Fruit fly (Drosophila melanogaster): ENCODE results near the gene nht.

The nht gene

DNA sequence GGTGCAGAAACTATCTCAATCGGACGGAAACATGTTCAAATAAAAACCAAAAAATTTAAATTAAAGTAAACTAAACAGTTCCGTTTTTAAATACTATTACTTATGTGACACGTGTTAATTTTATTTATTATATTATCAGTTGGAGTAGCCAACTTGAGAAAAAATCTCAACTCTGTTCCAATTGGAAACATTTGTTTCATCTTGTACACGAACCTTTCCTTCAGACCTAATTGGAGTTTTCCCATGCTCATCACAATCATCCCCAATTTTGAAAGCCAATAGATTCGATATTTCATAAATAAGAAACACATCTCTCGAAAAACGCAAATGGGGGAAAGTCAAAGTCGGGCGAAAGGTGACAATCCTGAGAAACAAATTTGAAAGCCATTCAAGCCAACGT lies 11.9 kb downstream of the nht start:
- TF ChIP-seq h (optimal IDR thresholded peaks at IDR 0.05) (no peak), psq (optimal IDR thresholded peaks at IDR 0.05) (no peak), Myc (optimal IDR thresholded peaks at IDR 0.05) (no peak), insv (optimal IDR thresholded peaks at IDR 0.05) (no peak), ttk (optimal IDR thresholded peaks at IDR 0.05) (no peak), Sin3A (optimal IDR thresholded peaks at IDR 0.05) (no peak)

DNA sequence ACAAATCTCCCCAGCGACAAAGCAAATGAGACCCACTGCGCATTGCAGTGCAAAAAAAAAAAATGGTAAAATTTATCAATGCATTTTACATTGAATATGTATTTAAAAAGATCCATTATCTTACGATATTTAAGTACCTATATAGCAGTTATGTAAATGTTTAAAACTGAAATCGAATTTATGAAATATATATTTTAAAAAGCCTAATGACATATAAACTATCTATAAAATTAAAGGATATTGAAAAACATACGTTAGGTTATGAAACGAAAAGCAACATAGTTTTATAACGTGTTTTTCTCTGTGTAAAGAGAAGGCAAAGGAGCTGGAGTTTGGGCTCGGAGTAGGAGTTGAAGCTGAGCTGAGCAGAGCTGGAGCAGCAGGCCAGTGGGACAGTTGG lies 14.3 kb downstream of the nht start:
- TF ChIP-seq insv (optimal IDR thresholded peaks at IDR 0.05) (no peak), Sin3A (optimal IDR thresholded peaks at IDR 0.05) (no peak), ttk (optimal IDR thresholded peaks at IDR 0.05) (no peak), h (optimal IDR thresholded peaks at IDR 0.05) (no peak), psq (optimal IDR thresholded peaks at IDR 0.05) (no peak), Myc (optimal IDR thresholded peaks at IDR 0.05) (no peak)

DNA sequence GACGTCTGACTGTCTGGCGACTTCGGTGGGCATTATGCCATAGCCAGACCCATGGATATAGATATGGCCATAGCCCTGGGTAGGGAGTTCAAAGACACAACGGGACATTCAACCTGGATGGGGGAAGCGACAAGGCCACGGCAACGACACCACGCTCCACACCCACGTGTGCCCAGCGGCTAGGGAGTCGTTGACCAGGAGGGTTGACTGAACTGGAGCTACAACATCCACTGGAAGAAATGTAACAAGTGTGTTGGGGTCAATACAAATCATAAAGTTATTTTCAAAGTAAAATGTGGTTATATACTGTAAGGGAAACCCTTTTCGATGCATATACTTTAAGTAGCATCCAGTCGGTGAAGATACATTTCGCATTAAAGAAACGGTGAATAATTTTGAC lies 16.9 kb downstream of the nht start:
- TF ChIP-seq psq (optimal IDR thresholded peaks at IDR 0.05), result no peak
- TF ChIP-seq ttk (optimal IDR thresholded peaks at IDR 0.05), result no peak
- TF ChIP-seq h (optimal IDR thresholded peaks at IDR 0.05), result no peak
- no peak for TF ChIP-seq insv (optimal IDR thresholded peaks at IDR 0.05)
- no peak for TF ChIP-seq Sin3A (optimal IDR thresholded peaks at IDR 0.05)
- TF ChIP-seq Myc (optimal IDR thresholded peaks at IDR 0.05), result no peak

DNA sequence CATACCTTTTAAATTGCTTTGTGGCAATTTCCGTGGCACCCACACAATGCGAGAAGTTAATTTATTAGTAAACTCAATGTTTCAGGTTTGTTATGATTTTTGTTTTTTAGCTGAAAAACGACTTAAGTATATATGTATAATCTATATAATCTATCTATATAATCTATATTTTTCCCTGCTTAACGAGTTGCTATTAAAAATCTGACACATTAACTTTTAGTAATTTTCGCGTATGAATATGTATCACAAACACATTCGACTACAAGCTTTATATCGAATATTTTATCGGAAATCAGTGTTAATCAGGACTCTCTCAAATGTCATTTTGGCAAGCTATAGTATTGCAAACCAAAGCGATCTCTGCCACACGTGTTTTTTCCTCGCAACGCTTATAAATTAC lies 21.2 kb downstream of the nht start, which contains the start of gene CG15262:
CG15262 (plus strand) TSS at position 301 of the 400 bp plus-strand sequence.
- TF ChIP-seq h (optimal IDR thresholded peaks at IDR 0.05) (no peak), Sin3A (optimal IDR thresholded peaks at IDR 0.05) (no peak), ttk (optimal IDR thresholded peaks at IDR 0.05) (no peak), Myc (optimal IDR thresholded peaks at IDR 0.05) (no peak), insv (optimal IDR thresholded peaks at IDR 0.05) (no peak), psq (optimal IDR thresholded peaks at IDR 0.05) (no peak)

DNA sequence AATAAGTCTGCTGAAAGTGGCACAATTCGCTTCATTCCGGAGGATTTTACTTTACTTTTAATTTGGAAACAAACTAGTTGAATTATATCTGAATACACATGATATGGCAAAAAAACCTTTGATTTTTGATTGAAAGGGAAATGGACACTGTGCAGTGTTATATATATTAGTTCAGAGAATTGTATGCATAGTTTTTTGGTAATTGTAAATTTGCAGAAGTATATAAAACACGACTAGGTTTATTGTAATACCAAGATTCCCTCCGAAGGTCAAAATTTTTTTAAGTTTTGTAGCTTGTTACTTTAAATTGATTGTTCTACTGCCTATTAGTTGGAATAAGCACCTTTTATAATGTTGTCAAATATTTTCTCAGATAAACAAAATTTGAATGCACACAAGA lies 26.6 kb downstream of the nht start, which contains the start of gene CG15260:
CG15260 (minus strand) TSS at position 101 of the 400 bp plus-strand sequence.
- TF ChIP-seq ttk (optimal IDR thresholded peaks at IDR 0.05) (no peak), Sin3A (optimal IDR thresholded peaks at IDR 0.05) (no peak), psq (optimal IDR thresholded peaks at IDR 0.05) (no peak), h (optimal IDR thresholded peaks at IDR 0.05) (no peak)

DNA sequence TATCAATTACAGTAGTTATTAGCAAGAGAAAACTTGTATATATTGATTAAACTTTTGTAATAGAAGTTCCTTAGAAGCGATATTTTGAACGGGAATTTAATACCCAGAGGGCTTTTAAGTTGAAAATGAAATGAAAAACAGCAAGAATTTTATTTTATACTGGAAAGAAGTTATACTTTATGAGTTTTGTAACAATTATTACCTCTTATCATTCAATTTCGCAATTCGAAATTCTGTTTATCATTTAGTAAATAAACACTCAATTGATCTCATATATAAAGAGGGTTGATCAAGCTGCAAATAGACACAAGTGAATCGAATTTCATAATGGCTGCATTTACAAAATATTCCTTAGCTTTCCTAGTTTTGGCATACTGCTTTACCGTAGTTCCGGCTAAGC lies 34.0 kb downstream of the nht start, which contains the start of gene CG15263:
CG15263 (plus strand) TSS at position 301 of the 400 bp plus-strand sequence.
- TF ChIP-seq Sin3A (optimal IDR thresholded peaks at IDR 0.05), result no peak
- no peak for TF ChIP-seq h (optimal IDR thresholded peaks at IDR 0.05)
- TF ChIP-seq insv (optimal IDR thresholded peaks at IDR 0.05), result no peak
- TF ChIP-seq psq (optimal IDR thresholded peaks at IDR 0.05), result no peak
- TF ChIP-seq ttk (optimal IDR thresholded peaks at IDR 0.05), result no peak
- TF ChIP-seq Myc (optimal IDR thresholded peaks at IDR 0.05), result no peak

DNA sequence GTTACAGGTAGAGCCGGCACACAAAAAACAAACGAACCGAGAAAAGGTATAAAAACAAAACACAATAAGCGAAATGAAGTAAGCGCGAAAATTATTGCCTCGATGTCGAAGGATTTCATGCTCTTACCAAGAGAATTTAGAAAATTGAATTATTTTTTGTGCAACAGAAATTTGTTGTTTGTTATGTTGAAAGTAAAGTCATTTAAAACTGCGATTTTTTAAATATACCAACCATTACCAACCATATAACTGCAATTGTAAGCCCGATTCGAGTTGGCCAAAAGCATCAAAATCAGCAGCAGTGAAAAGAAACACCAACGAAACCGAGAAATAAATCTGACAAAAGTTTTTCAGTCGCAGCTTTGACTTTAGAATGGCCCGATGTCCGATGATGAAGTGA lies 37.7 kb downstream of the nht start:
- TF ChIP-seq psq (optimal IDR thresholded peaks at IDR 0.05), result no peak
- TF ChIP-seq Sin3A (optimal IDR thresholded peaks at IDR 0.05), result no peak
- TF ChIP-seq insv (optimal IDR thresholded peaks at IDR 0.05), result no peak
- TF ChIP-seq ttk (optimal IDR thresholded peaks at IDR 0.05), result no peak
- no peak for TF ChIP-seq h (optimal IDR thresholded peaks at IDR 0.05)
- no peak for TF ChIP-seq Myc (optimal IDR thresholded peaks at IDR 0.05)

DNA sequence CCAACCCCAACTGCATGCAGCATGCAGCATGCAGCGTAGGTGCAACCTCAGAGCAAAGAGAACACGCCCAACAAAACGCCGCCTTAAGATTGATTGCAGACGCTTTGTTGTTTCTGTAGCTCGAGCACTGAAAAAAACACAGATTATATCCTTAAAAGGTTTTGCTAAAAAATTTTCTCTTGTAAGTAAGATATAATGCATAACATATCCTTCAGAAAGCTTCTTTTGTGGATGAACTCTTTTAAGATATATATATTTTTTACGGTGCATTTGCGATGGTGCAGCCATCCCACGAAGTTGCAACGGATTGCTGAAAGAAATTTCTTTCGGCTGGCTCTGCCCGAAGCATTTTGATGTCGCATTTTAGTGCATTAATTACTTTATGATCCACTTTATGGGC lies 42.9 kb downstream of the nht start:
- TF ChIP-seq Myc (optimal IDR thresholded peaks at IDR 0.05), result no peak
- TF ChIP-seq insv (optimal IDR thresholded peaks at IDR 0.05), result no peak
- no peak for TF ChIP-seq h (optimal IDR thresholded peaks at IDR 0.05)
- TF ChIP-seq Sin3A (optimal IDR thresholded peaks at IDR 0.05), result no peak
- no peak for TF ChIP-seq psq (optimal IDR thresholded peaks at IDR 0.05)
- no peak for TF ChIP-seq ttk (optimal IDR thresholded peaks at IDR 0.05)

DNA sequence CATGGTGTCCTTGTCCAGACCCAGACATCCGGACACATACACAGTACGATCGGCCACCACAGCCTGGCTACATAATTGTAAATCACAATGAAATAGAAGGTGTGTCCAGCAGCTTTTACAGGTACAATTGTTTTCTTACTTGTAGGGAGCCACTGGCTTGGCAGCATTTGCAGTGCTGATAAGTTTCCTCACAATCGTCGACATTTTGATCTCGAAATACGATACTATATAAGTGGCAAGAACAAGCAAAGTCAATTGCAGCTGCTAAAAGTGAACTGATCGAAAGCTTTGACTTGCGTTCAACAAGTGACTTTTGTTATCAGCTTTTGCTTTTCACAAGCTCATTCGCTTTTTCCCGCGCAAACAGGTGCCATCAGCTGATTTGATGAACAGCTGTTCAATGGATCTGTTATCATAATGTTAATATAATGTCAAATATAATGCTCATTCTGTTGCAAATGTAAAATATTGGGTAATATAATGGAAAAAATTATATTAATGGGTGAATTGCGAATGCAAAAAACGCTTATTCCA lies 43.9 kb downstream of the nht start, which contains the start of gene UK114:
UK114 (minus strand) TSS at position 309 of the 534 bp plus-strand sequence.
- TF ChIP-seq insv (optimal IDR thresholded peaks at IDR 0.05) (no peak), h (optimal IDR thresholded peaks at IDR 0.05) (no peak), Myc (optimal IDR thresholded peaks at IDR 0.05) (no peak), Sin3A (optimal IDR thresholded peaks at IDR 0.05) (no peak), psq (optimal IDR thresholded peaks at IDR 0.05) (no peak), ttk (optimal IDR thresholded peaks at IDR 0.05) (no peak)

DNA sequence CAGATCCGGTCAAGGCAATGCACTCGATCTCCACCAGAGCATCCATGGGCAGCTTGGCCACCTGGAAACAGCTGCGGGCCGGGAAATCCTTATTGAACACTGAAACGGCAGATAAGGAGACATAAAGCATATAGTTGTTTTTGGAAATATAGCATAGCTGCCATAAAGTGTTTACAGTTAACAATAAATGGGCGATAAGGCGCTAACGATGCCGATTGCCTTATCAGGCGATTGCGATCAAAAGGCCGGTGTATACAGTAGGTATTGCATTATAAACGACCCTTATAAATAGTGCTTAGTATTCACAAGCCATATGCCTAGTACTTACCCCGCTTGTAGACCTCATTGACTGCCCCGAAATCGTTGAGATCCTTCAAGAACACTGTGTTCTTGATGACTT lies 44.4 kb downstream of the nht start:
- TF ChIP-seq ttk (optimal IDR thresholded peaks at IDR 0.05), result no peak

DNA sequence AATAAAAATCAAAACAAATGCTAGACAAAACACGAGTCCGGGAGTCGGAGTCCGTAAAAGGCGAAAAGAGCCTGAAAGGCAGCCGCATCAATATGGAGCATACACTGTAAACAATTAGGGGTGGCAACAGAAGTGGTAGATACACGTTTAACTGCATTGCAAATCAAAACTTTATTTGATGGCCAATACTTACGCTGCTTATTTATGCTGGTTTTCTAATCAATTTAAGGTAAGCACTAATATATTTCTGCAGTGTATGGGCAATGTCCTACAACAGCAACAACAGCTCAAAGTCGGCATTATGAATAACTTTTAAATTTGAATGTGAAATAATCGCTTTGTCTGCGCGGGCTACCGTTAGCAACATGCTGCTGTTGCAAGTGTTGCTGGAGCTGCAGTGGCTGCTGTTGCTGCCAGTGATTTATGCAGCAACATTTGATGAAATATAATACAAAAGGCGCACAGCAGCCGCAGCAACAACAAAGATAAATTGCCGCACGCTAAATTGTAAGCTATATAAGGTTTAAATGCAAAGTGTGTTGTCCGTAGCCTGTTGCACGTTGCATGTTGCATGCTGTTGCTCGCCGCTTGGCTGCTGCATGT lies 45.1 kb downstream of the nht start:
- TF ChIP-seq h (optimal IDR thresholded peaks at IDR 0.05) (no peak), ttk (optimal IDR thresholded peaks at IDR 0.05) (no peak), psq (optimal IDR thresholded peaks at IDR 0.05) (no peak), Sin3A (optimal IDR thresholded peaks at IDR 0.05) (no peak), Myc (optimal IDR thresholded peaks at IDR 0.05) (no peak), insv (optimal IDR thresholded peaks at IDR 0.05) (no peak)

DNA sequence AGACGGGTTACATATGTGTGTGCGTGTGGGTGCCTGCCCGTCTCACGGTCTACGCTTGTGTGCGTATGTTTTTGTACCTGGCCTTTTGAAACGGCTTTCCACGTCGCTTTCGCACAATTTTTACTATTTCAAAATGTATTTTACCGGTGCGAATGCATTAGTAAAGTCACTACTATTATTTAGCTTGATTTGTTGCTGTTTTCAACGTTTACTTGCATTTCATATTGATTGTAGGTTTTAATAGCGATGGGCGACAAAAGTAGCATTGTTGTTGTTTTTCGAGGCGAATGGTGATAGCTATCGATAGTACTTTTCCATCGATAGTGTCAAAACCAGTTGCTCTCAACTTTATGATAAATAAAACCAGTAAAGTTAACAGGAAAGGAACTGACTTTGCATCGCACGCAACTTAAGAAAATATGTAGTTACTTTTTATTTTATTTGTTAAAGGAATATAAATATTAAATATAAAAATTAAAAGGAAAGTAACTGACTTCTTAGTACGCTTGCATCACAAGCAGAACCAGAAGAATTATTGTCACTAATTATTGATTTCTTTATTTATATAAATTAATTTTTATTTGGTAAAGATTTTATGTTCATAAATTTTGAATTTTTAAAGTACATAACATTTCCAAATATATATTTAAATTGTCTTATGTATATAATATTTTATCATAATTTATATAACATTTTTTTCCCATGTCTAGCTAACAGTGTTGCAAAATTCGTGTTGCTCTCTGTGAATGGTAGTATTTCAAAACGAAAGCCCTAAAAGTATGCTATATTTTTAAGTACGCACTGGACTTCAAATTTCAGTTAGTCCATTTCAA lies 46.7 kb downstream of the nht start, which contains the start of gene Cul3:
Cul3 (minus strand) TSS at position 268 of the 833 bp plus-strand sequence.
- no peak for TF ChIP-seq psq (optimal IDR thresholded peaks at IDR 0.05)
- TF ChIP-seq Sin3A (optimal IDR thresholded peaks at IDR 0.05), result no peak
- TF ChIP-seq h (optimal IDR thresholded peaks at IDR 0.05), result no peak
- no peak for TF ChIP-seq insv (optimal IDR thresholded peaks at IDR 0.05)

Data from Kc167 (cell line).